Fruit fly (Drosophila melanogaster) whole organism, embryonic: ENCODE results near the gene CG7724.

Experiments used
- Asciz ChIP-seq: fragments of 200-800 bp; sonication (Bioruptor generic); optimal IDR thresholded peaks from 2 replicates; lab custom pipeline; 2017; ENCODE audit warnings: missing biosample characterization, mild to moderate bottlenecking, missing genetic modification characterization, missing genetic modification reagents
- Blimp-1 ChIP-seq: fragments of 200-800 bp; sonication (Bioruptor generic); optimal IDR thresholded peaks from 3 replicates; lab custom pipeline; 2018; ENCODE audit warnings: missing biosample characterization, missing genetic modification characterization, mild to moderate bottlenecking, moderate library complexity, missing genetic modification reagents
- CG10959 ChIP-seq: fragments of 200-800 bp; sonication (Bioruptor generic); IDR thresholded peaks from 2 replicates; pipeline ENCODE4 v1.3.6; 2022; ENCODE audit warnings: missing biosample characterization, missing genetic modification characterization
- CG10979 ChIP-seq: fragments of 200-800 bp; sonication (Bioruptor generic); optimal IDR thresholded peaks from 2 replicates; lab custom pipeline; 2018; ENCODE audit warnings: missing biosample characterization, mild to moderate bottlenecking, missing genetic modification characterization, moderate library complexity
- CG11085 ChIP-seq: fragments of 200-800 bp; sonication (Bioruptor generic); IDR thresholded peaks from 2 replicates; pipeline ENCODE4 v1.3.6; 2022; ENCODE audit warnings: missing biosample characterization, missing genetic modification characterization
- CG11504 ChIP-seq: fragments of 200-800 bp; sonication (Bioruptor generic); optimal IDR thresholded peaks from 3 replicates; lab custom pipeline; 2019; ENCODE audit warnings: missing biosample characterization, mild to moderate bottlenecking, missing genetic modification characterization, moderate library complexity
- CG12744 ChIP-seq: fragments of 200-800 bp; sonication (Bioruptor generic); optimal IDR thresholded peaks from 2 replicates; lab custom pipeline; 2016; ENCODE audit warnings: missing biosample characterization, missing genetic modification characterization
- CG13287 ChIP-seq: fragments of 200-800 bp; sonication (Bioruptor generic); IDR thresholded peaks from 2 replicates; pipeline ENCODE4 v1.3.6; 2022; ENCODE audit warnings: missing biosample characterization, missing genetic modification characterization; ENCODE audit not compliant: partially characterized antibody
- CG13424 ChIP-seq: fragments of 200-800 bp; sonication (Bioruptor generic); optimal IDR thresholded peaks from 2 replicates; lab custom pipeline; 2019; ENCODE audit warnings: missing biosample characterization, mild to moderate bottlenecking, missing genetic modification characterization, moderate library complexity
- CG14441 ChIP-seq: fragments of 200-800 bp; sonication (Bioruptor generic); IDR thresholded peaks from 2 replicates; pipeline ENCODE4 v1.3.6; 2022; ENCODE audit warnings: missing biosample characterization, missing genetic modification characterization
- CG14860 ChIP-seq: fragments of 200-800 bp; sonication (Bioruptor generic); IDR thresholded peaks from 3 replicates; pipeline ENCODE4 v1.3.6; 2022; ENCODE audit warnings: missing biosample characterization, missing genetic modification characterization; ENCODE audit not compliant: partially characterized antibody
- CG17359 ChIP-seq: fragments of 200-800 bp; sonication (Bioruptor generic); optimal IDR thresholded peaks from 3 replicates; lab custom pipeline; 2018; ENCODE audit warnings: missing biosample characterization, mild to moderate bottlenecking, missing genetic modification characterization, moderate library complexity
- CG17361 ChIP-seq: fragments of 200-800 bp; sonication (Bioruptor generic); IDR thresholded peaks from 3 replicates; pipeline ENCODE4 v1.3.6; 2022; ENCODE audit warnings: missing biosample characterization, missing genetic modification characterization
- CG32767 ChIP-seq: fragments of 200-800 bp; sonication (Bioruptor generic); IDR thresholded peaks from 2 replicates; pipeline ENCODE4 v1.3.6; 2022; ENCODE audit warnings: missing biosample characterization, missing genetic modification characterization
- CG3281 ChIP-seq: fragments of 200-800 bp; sonication (Bioruptor generic); optimal IDR thresholded peaks from 3 replicates; lab custom pipeline; 2017; ENCODE audit warnings: missing biosample characterization, mild to moderate bottlenecking, missing genetic modification characterization
- CG3847 ChIP-seq: fragments of 200-800 bp; sonication (Bioruptor generic); IDR thresholded peaks from 2 replicates; pipeline ENCODE4 v1.3.6; 2022; ENCODE audit warnings: missing biosample characterization, missing genetic modification characterization
- CG3995 ChIP-seq: fragments of 200-800 bp; sonication (Bioruptor generic); optimal IDR thresholded peaks from 3 replicates; lab custom pipeline; 2016; ENCODE audit warnings: missing biosample characterization, missing genetic modification characterization
- CG4820 ChIP-seq: fragments of 200-800 bp; sonication (Bioruptor generic); optimal IDR thresholded peaks from 3 replicates; lab custom pipeline; 2016; ENCODE audit warnings: missing biosample characterization, missing genetic modification characterization
- CG6254 ChIP-seq: fragments of 200-800 bp; sonication (Bioruptor generic); optimal IDR thresholded peaks from 3 replicates; lab custom pipeline; 2017; ENCODE audit warnings: mild to moderate bottlenecking, missing biosample characterization, missing genetic modification reagents, missing genetic modification characterization
- CG8359 ChIP-seq: fragments of 200-800 bp; sonication (Bioruptor generic); optimal IDR thresholded peaks from 2 replicates; lab custom pipeline; 2017; ENCODE audit warnings: missing biosample characterization, mild to moderate bottlenecking, missing genetic modification characterization, borderline replicate concordance
- CG9609 ChIP-seq: fragments of 200-800 bp; sonication (Bioruptor generic); optimal IDR thresholded peaks from 3 replicates; lab custom pipeline; 2016; ENCODE audit warnings: missing biosample characterization, missing genetic modification characterization
- E2f1 ChIP-seq: fragments of 200-800 bp; sonication (Bioruptor generic); IDR thresholded peaks from 2 replicates; pipeline ENCODE4 v1.3.6; 2022; ENCODE audit warnings: missing biosample characterization, missing genetic modification characterization
- ERR ChIP-seq: fragments of 200-800 bp; sonication (Bioruptor generic); optimal IDR thresholded peaks from 2 replicates; lab custom pipeline; 2016; ENCODE audit warnings: missing biosample characterization, missing genetic modification characterization
- Fer1 ChIP-seq: fragments of 200-800 bp; sonication (Bioruptor generic); optimal IDR thresholded peaks from 2 replicates; lab custom pipeline; 2017; ENCODE audit warnings: missing biosample characterization, mild to moderate bottlenecking, missing genetic modification characterization
- HmgZ ChIP-seq: fragments of 200-800 bp; sonication (Bioruptor generic); optimal IDR thresholded peaks from 2 replicates; lab custom pipeline; 2018; ENCODE audit warnings: missing biosample characterization, mild to moderate bottlenecking, missing genetic modification characterization
- Hr51 ChIP-seq, 2 experiments: fragments of 200-800 bp; sonication (Bioruptor generic); optimal IDR thresholded peaks; 2 replicates in 1 of 2; 3 replicates in 1 of 2; lab custom pipeline; 2016 to 2018; ENCODE audit warnings: missing biosample characterization in 2 of 2, missing genetic modification characterization in 2 of 2, mild to moderate bottlenecking in 1 of 2, moderate library complexity in 1 of 2
- Hr78 ChIP-seq, 2 experiments: fragments of 200-800 bp in 1 of 2; fragments of >200 bp in 1 of 2; sonication (Bioruptor generic) in 1 of 2; optimal IDR thresholded peaks; 2 replicates each; lab custom pipeline; 2017 to 2019; ENCODE audit warnings: missing biosample characterization in 2 of 2, missing genetic modification characterization in 2 of 2, mild to moderate bottlenecking in 1 of 2, moderate library complexity in 1 of 2
- Jarid2 ChIP-seq: fragments of 200-800 bp; sonication (Bioruptor generic); optimal IDR thresholded peaks from 3 replicates; lab custom pipeline; 2017; ENCODE audit warnings: mild to moderate bottlenecking, missing biosample characterization, missing genetic modification reagents, missing genetic modification characterization
- Mes4 ChIP-seq: fragments of 200-800 bp; sonication (Bioruptor generic); optimal IDR thresholded peaks from 2 replicates; lab custom pipeline; 2016; ENCODE audit warnings: missing biosample characterization, missing genetic modification characterization
- Oaz ChIP-seq: fragments of 200-800 bp; sonication (Bioruptor generic); IDR thresholded peaks from 2 replicates; pipeline ENCODE4 v1.3.6; 2022; ENCODE audit warnings: missing biosample characterization, missing genetic modification characterization
- Ravus ChIP-seq: fragments of 200-800 bp; sonication (Bioruptor generic); IDR thresholded peaks from 2 replicates; pipeline ENCODE4 v1.3.6; 2022; ENCODE audit warnings: missing biosample characterization, missing genetic modification characterization
- Sry-β ChIP-seq: fragments of 200-800 bp; sonication (Bioruptor generic); optimal IDR thresholded peaks from 2 replicates; lab custom pipeline; 2018; ENCODE audit warnings: missing biosample characterization, mild to moderate bottlenecking, missing genetic modification characterization, moderate library complexity
- ab ChIP-seq: fragments of 200-800 bp; sonication (Bioruptor generic); optimal IDR thresholded peaks from 2 replicates; lab custom pipeline; 2016; ENCODE audit warnings: missing biosample characterization, missing genetic modification characterization
- bab2 ChIP-seq: fragments of 200-800 bp; sonication (Bioruptor generic); optimal IDR thresholded peaks from 2 replicates; lab custom pipeline; 2016; ENCODE audit warnings: missing biosample characterization, missing genetic modification characterization
- chif ChIP-seq, 2 experiments: fragments of 200-800 bp; sonication (Bioruptor generic); optimal IDR thresholded peaks; 3 replicates each; lab custom pipeline; 2016; ENCODE audit warnings: missing biosample characterization in 2 of 2, missing genetic modification characterization in 2 of 2
- crc ChIP-seq: fragments of 200-800 bp; sonication (Bioruptor generic); optimal IDR thresholded peaks from 2 replicates; lab custom pipeline; 2016; ENCODE audit warnings: missing biosample characterization, missing genetic modification characterization
- croc ChIP-seq: fragments of 200-800 bp; sonication (Bioruptor generic); conservative IDR thresholded peaks from 3 replicates; pipeline ENCODE4 v1.3.6; 2022; ENCODE audit warnings: missing biosample characterization, missing genetic modification characterization
- gro ChIP-seq: fragments of 200-800 bp; sonication (Bioruptor generic); optimal IDR thresholded peaks from 2 replicates; lab custom pipeline; 2016; ENCODE audit warnings: missing biosample characterization, missing genetic modification characterization
- hbn ChIP-seq: fragments of 200-800 bp; sonication (Bioruptor generic); IDR thresholded peaks from 2 replicates; pipeline ENCODE4 v1.3.6; 2022; ENCODE audit warnings: missing biosample characterization, missing genetic modification characterization; ENCODE audit not compliant: partially characterized antibody
- onecut ChIP-seq: fragments of 200-800 bp; sonication (Bioruptor generic); IDR thresholded peaks from 2 replicates; pipeline ENCODE4 v1.3.6; 2022; ENCODE audit warnings: missing biosample characterization, missing genetic modification characterization
- pb ChIP-seq: fragments of 200-800 bp; sonication (Bioruptor generic); optimal IDR thresholded peaks from 3 replicates; lab custom pipeline; 2016; ENCODE audit warnings: missing biosample characterization, missing genetic modification characterization
- peb ChIP-seq: fragments of 200-800 bp; sonication (Bioruptor generic); IDR thresholded peaks from 2 replicates; pipeline ENCODE4 v1.3.6; 2022; ENCODE audit warnings: missing biosample characterization, missing genetic modification characterization
- pho ChIP-seq: fragments of 200-800 bp; sonication (Bioruptor generic); optimal IDR thresholded peaks from 2 replicates; lab custom pipeline; 2016; ENCODE audit warnings: missing biosample characterization, missing genetic modification characterization
- pnt ChIP-seq: fragments of 200-800 bp; sonication (Bioruptor generic); optimal IDR thresholded peaks from 3 replicates; lab custom pipeline; 2016; ENCODE audit warnings: missing biosample characterization, missing genetic modification characterization
- row ChIP-seq: fragments of 200-800 bp; sonication (Bioruptor generic); IDR thresholded peaks from 3 replicates; pipeline ENCODE4 v1.3.6; 2022; ENCODE audit warnings: missing biosample characterization, missing genetic modification characterization
- schlank ChIP-seq: fragments of 200-800 bp; sonication (Bioruptor generic); optimal IDR thresholded peaks from 2 replicates; lab custom pipeline; 2018; ENCODE audit warnings: missing biosample characterization, mild to moderate bottlenecking, missing genetic modification characterization
- tio ChIP-seq: fragments of 200-800 bp; sonication (Bioruptor generic); optimal IDR thresholded peaks from 2 replicates; lab custom pipeline; 2017; ENCODE audit warnings: missing biosample characterization, missing genetic modification characterization, inconsistent platforms
- ttk ChIP-seq: fragments of 200-800 bp; sonication (Bioruptor generic); IDR thresholded peaks from 2 replicates; pipeline ENCODE4 v2.1.2; 2022; ENCODE audit warnings: missing biosample characterization, missing genetic modification characterization
- twi ChIP-seq: fragments of 200-800 bp; optimal IDR thresholded peaks from 2 replicates; lab custom pipeline; 2019; ENCODE audit warnings: missing biosample characterization, mild to moderate bottlenecking, missing genetic modification characterization, moderate library complexity
- tx ChIP-seq: fragments of 200-800 bp; sonication (Bioruptor generic); optimal IDR thresholded peaks from 2 replicates; lab custom pipeline; 2016; ENCODE audit warnings: missing biosample characterization, missing genetic modification characterization
- unc-4 ChIP-seq: fragments of 200-800 bp; sonication (Bioruptor generic); IDR thresholded peaks from 2 replicates; pipeline ENCODE4 v1.3.6; 2022; ENCODE audit warnings: missing biosample characterization, missing genetic modification characterization; ENCODE audit not compliant: partially characterized antibody

Gene CG7724

DNA sequence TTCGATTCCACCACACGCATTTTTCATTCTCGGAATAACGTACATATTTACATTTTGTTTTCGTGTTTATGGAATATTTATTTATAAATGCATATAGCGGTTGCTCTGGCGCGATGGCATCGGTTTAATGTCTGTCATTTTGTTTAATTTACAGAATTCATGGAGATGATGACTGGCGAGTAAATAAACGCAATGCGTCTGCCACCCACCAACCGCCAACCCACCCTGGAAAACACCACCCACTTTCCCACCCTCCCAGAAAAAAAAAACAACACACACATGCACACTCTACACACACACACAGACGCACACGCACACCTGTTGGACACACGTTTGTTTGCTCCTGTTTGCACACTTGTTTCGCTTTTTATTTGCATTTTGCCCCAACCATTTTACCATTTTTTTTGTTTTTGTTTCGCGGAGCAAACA lies 7.6 kb upstream of the CG7724 start (continued):
- TF ChIP-seq CG8359 (GFP tag; lab: Kevin White, UChicago) (no peak), onecut (GFP tag; lab: Robert Waterston, UW) (no peak), chif (GFP tag; optimal IDR thresholded peaks at IDR 0.05; lab: Kevin White, UChicago) (no peak), pnt (GFP tag; lab: Kevin White, UChicago) (no peak), CG32767 (GFP tag; lab: Robert Waterston, UW) (no peak), ERR (GFP tag; lab: Kevin White, UChicago) (no peak), Ravus (GFP tag; lab: Robert Waterston, UW) (no peak), CG11504 (tag; lab: Kevin White, UChicago) (no peak), gro (GFP tag; lab: Kevin White, UChicago) (no peak), CG3995 (no peak), Asciz (peak; percentile 59), CG10979 (tag; lab: Kevin White, UChicago) (peak; percentile 18), HmgZ (tag; lab: Kevin White, UChicago) (peak; percentile 2), Jarid2 (GFP tag; lab: Kevin White, UChicago) (no peak), Hr78 (GFP tag; optimal IDR thresholded peaks at IDR 0.05; lab: Kevin White, UChicago) (no peak), pb (GFP tag; lab: Kevin White, UChicago) (no peak), CG14860 (GFP tag; lab: Robert Waterston, UW) (no peak), bab2 (no peak), tio (GFP tag; lab: Kevin White, UChicago) (no peak), CG12744 (no peak), Blimp-1 (GFP tag; lab: Kevin White, UChicago) (peak; percentile 60), Oaz (GFP tag; lab: Robert Waterston, UW) (no peak), CG3847 (GFP tag; lab: Robert Waterston, UW) (no peak), CG3281 (GFP tag; lab: Kevin White, UChicago) (no peak), schlank (no peak), crc (GFP tag; lab: Kevin White, UChicago) (no peak), CG10959 (no peak), E2f1 (GFP tag; lab: Robert Waterston, UW) (no peak), Mes4 (GFP tag; lab: Kevin White, UChicago) (no peak), CG17359 (tag; lab: Kevin White, UChicago) (peak; percentile 48), CG6254 (GFP tag; lab: Kevin White, UChicago) (peak; percentile 44), hbn (GFP tag; lab: Robert Waterston, UW) (no peak), ab (no peak), CG13287 (no peak), CG11085 (GFP tag; lab: Robert Waterston, UW) (no peak), CG14441 (GFP tag; lab: Robert Waterston, UW) (no peak), ttk (GFP tag; lab: Robert Waterston, UW) (no peak), row (no peak), CG9609 (GFP tag; lab: Kevin White, UChicago) (no peak), Sry-β (GFP tag; lab: Kevin White, UChicago) (no peak), unc-4 (GFP tag; lab: Robert Waterston, UW) (no peak), Hr51 (GFP tag; optimal IDR thresholded peaks at IDR 0.05; lab: Kevin White, UChicago) (no peak), twi (tag; lab: Kevin White, UChicago) (peak; percentile 43), Fer1 (peak; percentile 47), CG4820 (GFP tag; lab: Kevin White, UChicago) (peak; percentile 8), croc (GFP tag; lab: Robert Waterston, UW) (no peak), tx (GFP tag; lab: Kevin White, UChicago) (no peak), peb (GFP tag; lab: Robert Waterston, UW) (no peak), CG13424 (peak; percentile 38), pho (GFP tag; lab: Kevin White, UChicago) (no peak), CG17361 (GFP tag; lab: Robert Waterston, UW) (no peak)
